Worm (Caenorhabditis elegans): ENCODE measurements around the gene irld-40.

DNA sequence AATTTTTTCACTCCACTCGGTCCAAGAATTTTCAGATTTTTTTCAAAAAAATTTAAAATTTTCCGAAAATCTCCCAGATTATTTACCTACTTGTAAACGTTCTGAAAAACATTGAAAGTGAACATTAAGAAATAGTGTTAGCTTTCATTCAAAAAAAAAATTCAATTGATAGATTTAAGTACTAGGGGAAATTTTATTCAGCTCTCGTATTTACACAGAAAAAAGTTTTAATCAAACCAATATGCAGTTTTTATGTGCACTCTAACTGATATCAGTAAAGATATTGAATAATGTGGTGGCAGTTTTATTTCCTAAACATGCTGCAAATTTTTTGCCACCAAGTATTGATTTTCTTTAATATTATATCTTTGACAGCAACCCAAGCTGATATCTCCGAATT, 5.8 kb downstream of the irld-40 start, which contains the start of gene irld-42:
- TF ChIP-seq flt-1 (GFP tag; IDR thresholded peaks at IDR 0.05) (no peak), B0310.2 (tag; optimal IDR thresholded peaks at IDR 0.05) (no peak), tbx-37 (GFP tag; conservative IDR thresholded peaks at IDR 0.05) (no peak), sea-1 (GFP tag; conservative IDR thresholded peaks at IDR 0.05) (no peak), F13C5.2 (tag; optimal IDR thresholded peaks at IDR 0.05) (no peak), ama-1 (optimal IDR thresholded peaks at IDR 0.05) (no peak), pes-1 (GFP tag; IDR thresholded peaks at IDR 0.05) (no peak), hnd-1 (tag; optimal IDR thresholded peaks at IDR 0.05) (no peak), scrt-1 (GFP tag; IDR thresholded peaks at IDR 0.05) (no peak), ceh-36 (tag; optimal IDR thresholded peaks at IDR 0.05) (no peak), tra-4 (tag; optimal IDR thresholded peaks at IDR 0.05) (no peak)

Measured in whole organism, early embryonic.